Fruit fly (Drosophila melanogaster) whole organism, prepupa: ENCODE results near the gene CG14072.

Experiments used
- CG11294 ChIP-seq: fragments of 200-800 bp; sonication (Bioruptor generic); IDR thresholded peaks from 2 replicates; pipeline ENCODE4 v1.3.6; 2022; ENCODE audit warnings: missing biosample characterization, missing genetic modification characterization
- CG1621 ChIP-seq: fragments of 200-800 bp; sonication (Bioruptor generic); optimal IDR thresholded peaks from 3 replicates; lab custom pipeline; 2018; ENCODE audit warnings: missing biosample characterization, mild to moderate bottlenecking, missing genetic modification characterization
- CG16779 ChIP-seq: fragments of 200-800 bp; sonication (Bioruptor generic); optimal IDR thresholded peaks from 3 replicates; lab custom pipeline; 2017; ENCODE audit warnings: missing biosample characterization, mild to moderate bottlenecking, missing genetic modification characterization
- CG6808 ChIP-seq: fragments of 200-800 bp; sonication (Bioruptor generic); optimal IDR thresholded peaks from 3 replicates; lab custom pipeline; 2017; ENCODE audit warnings: missing biosample characterization, missing genetic modification characterization, mild to moderate bottlenecking, moderate library complexity, missing genetic modification reagents
- CG8319 ChIP-seq: fragments of 200-800 bp; sonication (Bioruptor generic); optimal IDR thresholded peaks from 3 replicates; lab custom pipeline; 2016; ENCODE audit warnings: missing biosample characterization, missing genetic modification characterization
- Eip75B ChIP-seq: fragments of 200-800 bp; sonication (Bioruptor generic); optimal IDR thresholded peaks from 3 replicates; lab custom pipeline; 2016; ENCODE audit warnings: missing biosample characterization, missing genetic modification characterization
- Ets96B ChIP-seq: fragments of 200-800 bp; optimal IDR thresholded peaks from 2 replicates; lab custom pipeline; 2019; ENCODE audit warnings: missing biosample characterization, mild to moderate bottlenecking, missing genetic modification characterization, moderate library complexity
- Hr39 ChIP-seq: fragments of 200-800 bp; sonication (Bioruptor generic); optimal IDR thresholded peaks from 2 replicates; lab custom pipeline; 2016; ENCODE audit warnings: missing biosample characterization, missing genetic modification characterization
- fkh ChIP-seq: fragments of 200-800 bp; sonication (Bioruptor generic); optimal IDR thresholded peaks from 3 replicates; lab custom pipeline; 2017; ENCODE audit warnings: missing biosample characterization, mild to moderate bottlenecking, missing genetic modification characterization, moderate library complexity
- spab ChIP-seq: fragments of 200-800 bp; sonication (Bioruptor generic); optimal IDR thresholded peaks from 2 replicates; lab custom pipeline; 2017; ENCODE audit warnings: missing biosample characterization, mild to moderate bottlenecking, missing genetic modification characterization, missing genetic modification reagents
- ss ChIP-seq, 2 experiments: fragments of 200-800 bp; sonication (Bioruptor generic); optimal IDR thresholded peaks; 2 replicates in 1 of 2; 3 replicates in 1 of 2; lab custom pipeline; 2017 to 2018; ENCODE audit warnings: mild to moderate bottlenecking in 2 of 2, missing biosample characterization in 2 of 2, missing genetic modification characterization in 2 of 2, moderate library complexity in 1 of 2

DNA sequence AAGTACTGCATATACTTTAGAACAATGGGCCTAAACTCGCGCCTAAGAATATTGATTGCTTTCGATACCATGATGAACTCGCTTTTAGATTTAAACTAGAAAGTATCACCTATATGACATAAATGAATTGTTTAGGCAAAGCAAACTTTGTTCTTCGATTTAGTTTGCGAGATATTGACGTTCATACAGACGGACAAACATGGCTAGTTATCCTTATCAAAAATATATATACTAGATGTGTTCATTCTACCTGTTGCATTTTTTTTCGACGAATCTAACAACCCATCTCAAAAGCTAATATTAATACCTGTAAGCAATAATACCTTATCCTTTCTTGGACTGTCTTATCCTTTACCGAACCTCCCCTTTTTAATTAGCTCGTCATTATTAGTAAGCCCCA is 34.8 kb upstream of the CG14072 start, which contains the start of gene CG14070:
- TF ChIP-seq fkh (no peak), spab (GFP tag; lab: Kevin White, UChicago) (no peak), CG6808 (GFP tag; lab: Kevin White, UChicago) (no peak), CG16779 (tag; lab: Kevin White, UChicago) (no peak), CG11294 (no peak), CG8319 (GFP tag; lab: Kevin White, UChicago) (no peak), Eip75B (no peak), CG1621 (no peak), ss (GFP tag; optimal IDR thresholded peaks at IDR 0.05; lab: Kevin White, UChicago) (no peak), Ets96B (tag; lab: Kevin White, UChicago) (no peak), Hr39 (no peak)
